Fruit fly (Drosophila melanogaster): ENCODE results near the gene CG11327.

The CG11327 gene

DNA sequence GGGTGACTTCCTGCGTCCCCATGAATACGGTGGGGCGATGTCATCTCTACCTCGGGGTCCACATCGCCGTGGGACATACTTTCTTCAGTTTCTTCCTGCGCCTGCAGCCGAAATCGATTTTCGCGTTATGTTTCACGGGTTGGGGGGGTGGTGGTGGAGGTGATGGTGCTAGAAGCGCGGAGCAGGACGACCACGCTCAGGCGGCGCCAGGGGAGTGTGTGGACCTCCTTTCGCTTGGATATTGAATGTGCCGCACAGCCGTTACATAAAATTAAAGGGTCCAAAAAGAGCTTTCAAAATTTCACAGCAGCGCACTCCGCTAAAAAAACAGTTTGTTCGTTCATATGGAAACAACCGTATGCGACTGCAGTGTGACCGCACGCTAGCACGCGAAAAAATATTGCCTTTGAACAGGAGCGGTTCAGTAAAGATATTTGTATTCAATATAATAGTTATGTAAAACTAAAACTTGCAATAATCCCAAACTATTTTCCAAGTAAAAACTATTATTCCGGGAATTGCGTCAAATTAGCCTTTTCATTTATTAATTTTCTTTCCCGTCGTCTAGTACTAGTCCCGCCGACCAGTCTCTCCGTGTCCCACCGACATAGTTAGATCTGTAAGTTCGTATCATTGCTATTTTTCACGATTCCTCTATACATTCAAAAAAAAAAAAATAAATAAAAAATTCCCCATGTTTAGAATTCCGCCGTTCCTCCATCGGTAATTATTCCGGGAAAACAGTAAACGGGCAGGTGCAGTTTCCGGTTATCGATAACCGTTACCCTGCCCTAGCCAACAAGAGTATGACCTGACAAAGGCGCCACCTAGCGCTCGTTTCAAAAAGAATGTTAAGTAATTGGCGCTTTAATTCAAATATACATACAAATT, 2.3 kb downstream of the CG11327 start, which contains the start of gene Nhe3 (continued):
- TF ChIP-seq CG10654 (GFP tag; optimal IDR thresholded peaks at IDR 0.05) (peak; percentile 81), CG9609 (GFP tag; optimal IDR thresholded peaks at IDR 0.05) (peak; percentile 75), so (GFP tag; IDR thresholded peaks at IDR 0.05) (peak; percentile 86), z (GFP tag; IDR thresholded peaks at IDR 0.05) (no peak), vnd (GFP tag; IDR thresholded peaks at IDR 0.05; ENCODE audit: partially characterized antibody) (no peak; the same call in 2 of the 3 replicates), CkIIα-i1 (GFP tag; IDR thresholded peaks at IDR 0.05) (no peak), grn (GFP tag; optimal IDR thresholded peaks at IDR 0.05) (no peak), slbo (GFP tag; IDR thresholded peaks at IDR 0.05) (peak; percentile 91), CG5180 (GFP tag; optimal IDR thresholded peaks at IDR 0.05) (peak; percentile 20), pita (GFP tag; optimal IDR thresholded peaks at IDR 0.05) (peak; percentile 7), CG17361 (GFP tag; IDR thresholded peaks at IDR 0.05) (peak; percentile 87), CG10209 (GFP tag; optimal IDR thresholded peaks at IDR 0.05) (peak; percentile 75), CG15011 (GFP tag; optimal IDR thresholded peaks at IDR 0.05) (peak; percentile 72), CG18599 (GFP tag; optimal IDR thresholded peaks at IDR 0.05) (peak; percentile 41), Pdp1 (GFP tag; optimal IDR thresholded peaks at IDR 0.05) (peak; percentile 85 to 96), CG9797 (GFP tag; optimal IDR thresholded peaks at IDR 0.05) (peak; percentile 74), Ssrp (tag; optimal IDR thresholded peaks at IDR 0.05) (peak; percentile 84), row (GFP tag; IDR thresholded peaks at IDR 0.05) (peak; percentile 95), Vsx1 (GFP tag; optimal IDR thresholded peaks at IDR 0.05) (no peak), knrl (GFP tag; IDR thresholded peaks at IDR 0.05; ENCODE audit: partially characterized antibody) (peak; percentile 61; the same call in 1 of the 3 replicates), CG18476 (GFP tag; optimal IDR thresholded peaks at IDR 0.05) (peak; percentile 81), nerfin-2 (GFP tag; IDR thresholded peaks at IDR 0.05; ENCODE audit: partially characterized antibody) (no peak), CG10959 (GFP tag; IDR thresholded peaks at IDR 0.05) (peak; percentile 68), Six4 (GFP tag; optimal IDR thresholded peaks at IDR 0.05) (peak; percentile 64), CG12299 (tag; optimal IDR thresholded peaks at IDR 0.05) (peak; percentile 67), CG2889 (GFP tag; IDR thresholded peaks at IDR 0.05) (peak; percentile 78; the same call in 2 of the 3 replicates), wdn (GFP tag; IDR thresholded peaks at IDR 0.05) (peak; percentile 54), Dp (GFP tag; optimal IDR thresholded peaks at IDR 0.05) (peak; percentile 96), Spps (tag; optimal IDR thresholded peaks at IDR 0.05) (peak; percentile 61), Sox102F (GFP tag; optimal IDR thresholded peaks at IDR 0.05) (no peak), CG17912 (GFP tag; optimal IDR thresholded peaks at IDR 0.05) (no peak), CG3407 (GFP tag; optimal IDR thresholded peaks at IDR 0.05) (peak; percentile 39), B-H1 (GFP tag; IDR thresholded peaks at IDR 0.05) (peak; percentile 68; the same call in 1 of the 3 replicates), wor (GFP tag; IDR thresholded peaks at IDR 0.05) (peak; percentile 72), gt (GFP tag; IDR thresholded peaks at IDR 0.05) (peak; percentile 42; the same call in 1 of the 2 replicates), Abd-B (GFP tag; optimal IDR thresholded peaks at IDR 0.05) (peak; percentile 74), Opbp (GFP tag; IDR thresholded peaks at IDR 0.05; ENCODE audit: partially characterized antibody) (peak; percentile 64), CG17612 (GFP tag; IDR thresholded peaks at IDR 0.05) (peak; percentile 59; the same call in 1 of the 2 replicates), CG15514 (GFP tag; optimal IDR thresholded peaks at IDR 0.05) (peak; percentile 76), ind (GFP tag; optimal IDR thresholded peaks at IDR 0.05) (peak; percentile 80), bcd (GFP tag; optimal IDR thresholded peaks at IDR 0.05) (peak; percentile 79), CG5953 (GFP tag; IDR thresholded peaks at IDR 0.05) (peak; percentile 55), CG13775 (GFP tag; optimal IDR thresholded peaks at IDR 0.05) (peak; percentile 76), CG1603 (tag; optimal IDR thresholded peaks at IDR 0.05) (peak; percentile 66), sr (GFP tag; IDR thresholded peaks at IDR 0.05) (0 out of 3 replicates have a peak, but pooled peaks have one; percentile 15), salm (tag; optimal IDR thresholded peaks at IDR 0.05) (peak; percentile 74), maf-S (GFP tag; optimal IDR thresholded peaks at IDR 0.05) (peak; percentile 59)

Measured in whole organism, embryonic.